Fruit fly (Drosophila melanogaster): ENCODE data around the gene alpha-Est10.
A peak's percentile ranks its signal among the peaks of the same experiment; 100 is the strongest.

Gene alpha-Est10

DNA sequence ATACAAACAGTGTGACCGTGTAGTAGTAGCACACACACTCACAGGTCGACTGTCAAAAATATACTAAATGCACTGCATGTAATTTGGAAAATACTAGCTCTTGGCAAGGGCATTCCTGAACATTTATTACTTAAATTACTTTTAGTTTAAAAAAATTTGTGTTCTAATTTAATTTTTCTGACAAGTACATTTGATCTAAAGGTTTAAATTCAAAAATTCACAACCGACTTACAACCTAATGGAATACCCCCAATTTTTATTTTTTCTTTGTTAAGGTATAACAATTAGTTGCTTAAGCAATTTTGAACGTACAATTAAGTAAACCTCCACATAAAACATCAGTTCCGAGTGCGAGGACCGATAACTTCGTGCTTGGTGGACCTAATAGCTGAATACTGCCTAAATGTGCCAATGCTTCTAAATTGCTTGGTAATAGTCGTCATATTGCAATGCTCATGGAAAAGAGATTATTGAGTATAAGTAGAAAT, 19.8 kb downstream of the alpha-Est10 start, which contains the start of gene CG1142 (continued):
- TF ChIP-seq z (GFP tag; IDR thresholded peaks at IDR 0.05), result peak; percentile 85
- peak; percentile 97 for TF ChIP-seq gsb (GFP tag; IDR thresholded peaks at IDR 0.05)
- TF ChIP-seq ssp (GFP tag; IDR thresholded peaks at IDR 0.05), result peak; percentile 93
- peak; percentile 72 for TF ChIP-seq grn (GFP tag; optimal IDR thresholded peaks at IDR 0.05)
- peak; percentile 98 for TF ChIP-seq wdn (GFP tag; IDR thresholded peaks at IDR 0.05)
- no peak for TF ChIP-seq Bgb (GFP tag; IDR thresholded peaks at IDR 0.05; ENCODE audit: partially characterized antibody)
- TF ChIP-seq CG9437 (GFP tag; optimal IDR thresholded peaks at IDR 0.05), result peak; percentile 96
- TF ChIP-seq CG16779 (GFP tag; IDR thresholded peaks at IDR 0.05), result peak; percentile 96
- peak; percentile 98 for TF ChIP-seq Abd-B (GFP tag; optimal IDR thresholded peaks at IDR 0.05)
- TF ChIP-seq ash1 (GFP tag; optimal IDR thresholded peaks at IDR 0.05), result peak; percentile 78
- peak; percentile 98 for TF ChIP-seq Fer2 (tag; optimal IDR thresholded peaks at IDR 0.05)
- peak; percentile 95 for TF ChIP-seq fu2 (GFP tag; optimal IDR thresholded peaks at IDR 0.05)
- TF ChIP-seq NFAT (GFP tag; IDR thresholded peaks at IDR 0.05), result peak; percentile 98
- peak; percentile 97 for TF ChIP-seq Asciz (GFP tag; optimal IDR thresholded peaks at IDR 0.05)
- TF ChIP-seq gfzf (GFP tag; optimal IDR thresholded peaks at IDR 0.05), result peak; percentile 72
- TF ChIP-seq CG32767 (GFP tag; IDR thresholded peaks at IDR 0.05), result peak; percentile 98
- TF ChIP-seq aop (GFP tag; IDR thresholded peaks at IDR 0.05), result peak; percentile 95
- TF ChIP-seq CG15479 (GFP tag; optimal IDR thresholded peaks at IDR 0.05), result peak; percentile 89
- TF ChIP-seq sens-2 (GFP tag; IDR thresholded peaks at IDR 0.05), result peak; percentile 99
- peak; percentile 97 for TF ChIP-seq CG12744 (GFP tag; optimal IDR thresholded peaks at IDR 0.05)
- 0 out of 3 replicates have a peak, but pooled peaks have one; percentile 46 for TF ChIP-seq CG6791 (GFP tag; IDR thresholded peaks at IDR 0.05; ENCODE audit: partially characterized antibody)
- no peak for TF ChIP-seq chinmo (GFP tag; IDR thresholded peaks at IDR 0.05; ENCODE audit: partially characterized antibody)
- TF ChIP-seq Nf-YA (GFP tag; IDR thresholded peaks at IDR 0.05), result peak; percentile 98
- peak; percentile 97 for TF ChIP-seq bcd (GFP tag; optimal IDR thresholded peaks at IDR 0.05)
- TF ChIP-seq sna (GFP tag; IDR thresholded peaks at IDR 0.05; ENCODE audit: partially characterized antibody), result no peak
- peak; percentile 93 for TF ChIP-seq nom (GFP tag; optimal IDR thresholded peaks at IDR 0.05)
- no peak for TF ChIP-seq hb (GFP tag; IDR thresholded peaks at IDR 0.05; ENCODE audit: partially characterized antibody)
- peak; percentile 96 for TF ChIP-seq sug (tag; optimal IDR thresholded peaks at IDR 0.05)
- TF ChIP-seq CG7839 (tag; optimal IDR thresholded peaks at IDR 0.05), result peak; percentile 99
- peak; percentile 89 for TF ChIP-seq Ets97D (GFP tag; optimal IDR thresholded peaks at IDR 0.05)
- TF ChIP-seq dmrt99B (tag; optimal IDR thresholded peaks at IDR 0.05), result peak; percentile 98
- peak; percentile 93 for TF ChIP-seq pnt (GFP tag; optimal IDR thresholded peaks at IDR 0.05)
- TF ChIP-seq Med (GFP tag), result peak; percentile 99
- peak; percentile 99 for TF ChIP-seq sim (GFP tag; IDR thresholded peaks at IDR 0.05)
- peak; percentile 66 for TF ChIP-seq CG4282 (GFP tag; optimal IDR thresholded peaks at IDR 0.05)
- TF ChIP-seq toy (GFP tag; IDR thresholded peaks at IDR 0.05), result peak; percentile 96
- peak; percentile 98 for TF ChIP-seq CG13894 (tag; optimal IDR thresholded peaks at IDR 0.05)
- TF ChIP-seq gsb-n (tag; optimal IDR thresholded peaks at IDR 0.05), result peak; percentile 99
- TF ChIP-seq Lpt (GFP tag; optimal IDR thresholded peaks at IDR 0.05), result no peak
- TF ChIP-seq croc (GFP tag; conservative IDR thresholded peaks at IDR 0.05), result peak; percentile 96
- TF ChIP-seq klu (GFP tag; IDR thresholded peaks at IDR 0.05), result peak; percentile 95
- TF ChIP-seq esg (GFP tag; conservative IDR thresholded peaks at IDR 0.05), result peak; percentile 98
- peak; percentile 32 for TF ChIP-seq Dp (GFP tag; optimal IDR thresholded peaks at IDR 0.05)
- TF ChIP-seq schlank (tag; optimal IDR thresholded peaks at IDR 0.05), result peak; percentile 95
- no peak for TF ChIP-seq br (optimal IDR thresholded peaks at IDR 0.05)
- TF ChIP-seq CG17328 (GFP tag; IDR thresholded peaks at IDR 0.05), result peak; percentile 100
- TF ChIP-seq trem (tag; optimal IDR thresholded peaks at IDR 0.05), result peak; percentile 97
- TF ChIP-seq Pdp1 (GFP tag; optimal IDR thresholded peaks at IDR 0.05), result peak; percentile 97
- peak; percentile 98 for TF ChIP-seq run (tag; optimal IDR thresholded peaks at IDR 0.05)
- TF ChIP-seq stwl (tag; optimal IDR thresholded peaks at IDR 0.05), result peak; percentile 98
- TF ChIP-seq danr (GFP tag; IDR thresholded peaks at IDR 0.05), result peak; percentile 95
